Worm (Caenorhabditis elegans) whole organism, L2 larva: ENCODE data around the gene F32D1.3.

Experiments used
- F13H6.1 ChIP-seq: sonication (generic microtip); optimal IDR thresholded peaks from 2 replicates; lab custom pipeline; 2016; ENCODE audit warnings: missing genetic modification characterization, missing compliant biosample characterization
- ceh-82 ChIP-seq: fragments of 150-350 bp; optimal IDR thresholded peaks from 2 replicates; lab custom pipeline; 2014; ENCODE audit warnings: missing biosample characterization, missing genetic modification characterization
- fos-1 ChIP-seq: fragments of 150-350 bp; optimal IDR thresholded peaks from 2 replicates; lab custom pipeline; 2014; ENCODE audit warnings: missing biosample characterization, missing genetic modification characterization
- nhr-237 ChIP-seq: fragments of 150-350 bp; optimal IDR thresholded peaks from 2 replicates; lab custom pipeline; 2014; ENCODE audit warnings: missing biosample characterization, missing genetic modification characterization
- nhr-77 ChIP-seq: fragments of 150-350 bp; optimal IDR thresholded peaks from 2 replicates; lab custom pipeline; 2014; ENCODE audit warnings: missing biosample characterization, missing genetic modification characterization
- skn-1 ChIP-seq: sonication (generic microtip); optimal IDR thresholded peaks from 2 replicates; lab custom pipeline; 2017; ENCODE audit warnings: missing biosample characterization, missing genetic modification characterization
- unc-55 ChIP-seq: fragments of 150-350 bp; sonication (generic microtip); optimal IDR thresholded peaks from 3 replicates; lab custom pipeline; 2014; ENCODE audit warnings: missing biosample characterization, missing genetic modification reagents, missing genetic modification characterization
- unc-62 ChIP-seq: fragments of 150-350 bp; optimal IDR thresholded peaks from 2 replicates; lab custom pipeline; 2014; ENCODE audit warnings: missing biosample characterization, missing genetic modification reagents, missing genetic modification characterization
- ztf-11 ChIP-seq: sonication (generic microtip); optimal IDR thresholded peaks from 2 replicates; lab custom pipeline; 2017; ENCODE audit warnings: missing biosample characterization, missing genetic modification characterization
- ztf-4 ChIP-seq: fragments of 150-350 bp; optimal IDR thresholded peaks from 2 replicates; lab custom pipeline; 2014; ENCODE audit warnings: missing biosample characterization, missing genetic modification characterization

- TF ChIP-seq ztf-11 (no peak), ztf-4 (no peak), F13H6.1 (tag; lab: Kevin White, UChicago) (no peak), skn-1 (tag; lab: Kevin White, UChicago) (no peak), fos-1 (tag; lab: Kevin White, UChicago) (no peak), ceh-82 (tag; lab: Kevin White, UChicago) (no peak), unc-55 (GFP tag; lab: Kevin White, UChicago) (no peak), nhr-77 (no peak), nhr-237 (tag; lab: Kevin White, UChicago) (no peak), unc-62 (no peak)
Observed at ce11 chrV:4302842-4303241, 58.5 kb downstream of the F32D1.3 start.
